Worm (Caenorhabditis elegans) whole organism, L2 larva: ENCODE data around the gene T05A7.1.

Experiments used
- F13H6.1 ChIP-seq: sonication (generic microtip); optimal IDR thresholded peaks from 2 replicates; lab custom pipeline; 2016; ENCODE audit warnings: missing genetic modification characterization, missing compliant biosample characterization
- ZK546.5 ChIP-seq: sonication (generic microtip); optimal IDR thresholded peaks from 2 replicates; lab custom pipeline; 2017; ENCODE audit warnings: missing biosample characterization, missing genetic modification characterization
- alr-1 ChIP-seq: fragments of 150-350 bp; optimal IDR thresholded peaks from 2 replicates; lab custom pipeline; 2014; ENCODE audit warnings: missing biosample characterization, missing genetic modification characterization
- ama-1 ChIP-seq: fragments of 150-350 bp; optimal IDR thresholded peaks from 2 replicates; lab custom pipeline; 2018; ENCODE audit warnings: inconsistent platforms
- blmp-1 ChIP-seq: sonication (generic microtip); optimal IDR thresholded peaks from 2 replicates; lab custom pipeline; 2017; ENCODE audit warnings: missing genetic modification characterization, mild to moderate bottlenecking, missing compliant biosample characterization, antibody characterized with exemption, moderate library complexity; ENCODE audit not compliant: insufficient read depth
- ceh-16 ChIP-seq: fragments of 150-350 bp; optimal IDR thresholded peaks from 2 replicates; lab custom pipeline; 2014; ENCODE audit warnings: missing biosample characterization, missing genetic modification characterization
- crh-2 ChIP-seq: sonication (generic microtip); optimal IDR thresholded peaks from 2 replicates; lab custom pipeline; 2017; ENCODE audit warnings: missing biosample characterization, missing genetic modification characterization
- dmd-4 ChIP-seq: sonication (generic microtip); optimal IDR thresholded peaks from 2 replicates; lab custom pipeline; 2017; ENCODE audit warnings: missing biosample characterization, missing genetic modification characterization
- elt-3 ChIP-seq: sonication (generic microtip); optimal IDR thresholded peaks from 2 replicates; lab custom pipeline; 2017; ENCODE audit warnings: missing biosample characterization, missing genetic modification characterization
- fos-1 ChIP-seq: fragments of 150-350 bp; optimal IDR thresholded peaks from 2 replicates; lab custom pipeline; 2014; ENCODE audit warnings: missing biosample characterization, missing genetic modification characterization
- gmeb-1 ChIP-seq: fragments of 150-350 bp; optimal IDR thresholded peaks from 2 replicates; lab custom pipeline; 2014; ENCODE audit warnings: missing biosample characterization, missing genetic modification characterization
- lin-11 ChIP-seq: fragments of 150-350 bp; sonication (generic microtip); optimal IDR thresholded peaks from 2 replicates; lab custom pipeline; 2014; ENCODE audit warnings: missing biosample characterization, missing genetic modification characterization, inconsistent platforms, mixed read lengths
- lin-13 ChIP-seq: fragments of 150-350 bp; optimal IDR thresholded peaks from 2 replicates; lab custom pipeline; 2014; ENCODE audit warnings: missing biosample characterization, missing genetic modification reagents, missing genetic modification characterization
- lin-39 ChIP-seq: fragments of 150-350 bp; optimal IDR thresholded peaks from 2 replicates; lab custom pipeline; 2014; ENCODE audit warnings: missing biosample characterization, missing genetic modification reagents, missing genetic modification characterization
- lsy-2 ChIP-seq, 2 experiments: fragments of 150-350 bp in 1 of 2; sonication (generic microtip) in 1 of 2; optimal IDR thresholded peaks; 2 replicates each; lab custom pipeline; 2014 to 2017; ENCODE audit warnings: missing biosample characterization in 2 of 2, missing genetic modification characterization in 2 of 2
- nhr-11 ChIP-seq: fragments of 150-350 bp; optimal IDR thresholded peaks from 2 replicates; lab custom pipeline; 2014; ENCODE audit warnings: missing biosample characterization, missing genetic modification characterization
- nhr-129 ChIP-seq: fragments of 150-350 bp; optimal IDR thresholded peaks from 2 replicates; lab custom pipeline; 2014; ENCODE audit warnings: missing biosample characterization, missing genetic modification characterization
- nhr-23 ChIP-seq: fragments of 150-350 bp; optimal IDR thresholded peaks from 2 replicates; lab custom pipeline; 2014; ENCODE audit warnings: missing biosample characterization, missing genetic modification reagents, missing genetic modification characterization
- nhr-25 ChIP-seq: fragments of 150-350 bp; sonication (generic microtip); optimal IDR thresholded peaks from 3 replicates; lab custom pipeline; 2014; ENCODE audit warnings: missing biosample characterization, missing genetic modification characterization
- nhr-77 ChIP-seq: fragments of 150-350 bp; optimal IDR thresholded peaks from 2 replicates; lab custom pipeline; 2014; ENCODE audit warnings: missing biosample characterization, missing genetic modification characterization
- peb-1 ChIP-seq: fragments of 150-350 bp; optimal IDR thresholded peaks from 2 replicates; lab custom pipeline; 2014; ENCODE audit warnings: missing biosample characterization, missing genetic modification characterization
- sem-4 ChIP-seq: fragments of 150-350 bp; optimal IDR thresholded peaks from 2 replicates; lab custom pipeline; 2014; ENCODE audit warnings: missing biosample characterization, missing genetic modification reagents, missing genetic modification characterization
- skn-1 ChIP-seq: sonication (generic microtip); optimal IDR thresholded peaks from 2 replicates; lab custom pipeline; 2017; ENCODE audit warnings: missing biosample characterization, missing genetic modification characterization
- sma-3 ChIP-seq: sonication (generic microtip); optimal IDR thresholded peaks from 2 replicates; lab custom pipeline; 2016; ENCODE audit warnings: missing genetic modification reagents, missing genetic modification characterization, missing compliant biosample characterization
- sma-9 ChIP-seq, 2 experiments: fragments of 150-350 bp in 1 of 2; sonication (generic microtip) in 1 of 2; optimal IDR thresholded peaks; 2 replicates each; lab custom pipeline; 2014 to 2016; ENCODE audit warnings: missing genetic modification characterization in 2 of 2, mild to moderate bottlenecking in 1 of 2, missing biosample characterization in 1 of 2, missing compliant biosample characterization in 1 of 2, missing genetic modification reagents in 1 of 2, moderate library complexity in 1 of 2
- unc-39 ChIP-seq: fragments of 150-350 bp; optimal IDR thresholded peaks from 2 replicates; lab custom pipeline; 2014; ENCODE audit warnings: missing biosample characterization, missing genetic modification characterization
- unc-55 ChIP-seq: fragments of 150-350 bp; sonication (generic microtip); optimal IDR thresholded peaks from 3 replicates; lab custom pipeline; 2014; ENCODE audit warnings: missing biosample characterization, missing genetic modification reagents, missing genetic modification characterization
- unc-62 ChIP-seq: fragments of 150-350 bp; optimal IDR thresholded peaks from 2 replicates; lab custom pipeline; 2014; ENCODE audit warnings: missing biosample characterization, missing genetic modification reagents, missing genetic modification characterization
- ztf-1 ChIP-seq: fragments of 200-800 bp; sonication (Bioruptor generic); conservative IDR thresholded peaks from 2 replicates; pipeline ENCODE4 v1.3.6; 2022; ENCODE audit warnings: missing genetic modification characterization, missing compliant biosample characterization

Gene T05A7.1

DNA sequence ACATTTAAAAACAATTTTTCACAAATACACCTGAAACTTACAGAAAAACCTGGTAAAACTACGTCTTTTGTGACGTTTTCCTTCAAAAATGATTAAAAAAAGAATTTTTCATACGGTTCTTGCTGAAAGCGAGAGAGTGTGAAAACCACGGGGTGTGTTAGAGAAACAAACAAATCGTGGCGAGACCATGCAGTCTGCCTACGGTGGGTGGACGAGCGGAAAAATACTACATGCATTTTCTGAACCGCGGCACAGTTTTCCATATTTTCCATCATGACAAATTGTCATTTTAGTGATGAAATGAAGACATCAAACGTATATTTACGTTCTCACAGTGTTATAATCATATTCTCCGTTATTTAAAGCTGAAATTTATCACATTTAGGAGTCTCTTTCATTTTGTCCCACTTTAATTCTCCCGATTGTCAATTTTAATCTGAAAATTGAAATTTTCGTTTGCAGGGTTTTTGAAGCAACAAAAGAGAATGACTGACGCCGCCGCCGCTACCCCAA lies 28.4 kb downstream of the T05A7.1 start, which contains the start of the genes F10G7.9 and tsn-1 (continued):
- no peak for TF ChIP-seq blmp-1
- TF ChIP-seq unc-55 (GFP tag; lab: Kevin White, UChicago), result peak; percentile 67
- no peak for TF ChIP-seq lin-39 (tag; lab: Kevin White, UChicago)
- TF ChIP-seq skn-1 (tag; lab: Kevin White, UChicago), result no peak
- no peak for TF ChIP-seq ZK546.5 (tag; lab: Kevin White, UChicago)
- TF ChIP-seq fos-1 (tag; lab: Kevin White, UChicago), result peak; percentile 69
- TF ChIP-seq elt-3 (tag; lab: Kevin White, UChicago), result no peak
- peak; percentile 35 for TF ChIP-seq F13H6.1 (tag; lab: Kevin White, UChicago)
- TF ChIP-seq ztf-1 (GFP tag; lab: Robert Waterston, UW), result no peak
- TF ChIP-seq dmd-4 (tag; lab: Kevin White, UChicago), result no peak
- peak; percentile 45 for TF ChIP-seq lin-11
- peak; percentile 25 for TF ChIP-seq ama-1 (lab: Kevin White, UChicago)

DNA sequence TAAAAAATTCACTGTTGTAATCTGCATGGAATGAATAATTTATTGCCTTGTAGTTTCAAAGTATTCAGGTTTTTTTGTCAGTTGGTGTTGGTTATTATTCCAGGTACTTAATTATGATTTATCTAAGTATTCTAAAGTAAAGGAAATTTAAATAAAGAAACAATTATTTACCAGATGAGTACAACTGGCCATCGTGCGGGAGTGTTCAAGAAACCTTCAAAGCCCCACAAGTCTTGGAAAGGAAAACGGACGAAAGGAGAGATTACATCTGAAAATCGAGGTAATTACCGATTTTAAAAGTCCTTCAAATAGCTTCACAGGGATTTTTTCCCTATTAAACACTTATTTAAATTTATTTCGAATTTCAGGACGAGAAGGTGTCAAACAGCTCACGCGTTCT lies 32.1 kb downstream of the T05A7.1 start, which contains the start of gene tag-151:
tag-151 (plus strand) TSS at position 158 of the 400 bp plus-strand sequence.
- TF ChIP-seq F13H6.1 (tag; lab: Kevin White, UChicago), result no peak
- no peak for TF ChIP-seq unc-39 (tag; lab: Kevin White, UChicago)
- no peak for TF ChIP-seq sem-4 (tag; lab: Kevin White, UChicago)
- TF ChIP-seq ZK546.5 (tag; lab: Kevin White, UChicago), result no peak
- TF ChIP-seq nhr-23 (tag; lab: Kevin White, UChicago), result no peak
- TF ChIP-seq sma-9 (GFP tag; optimal IDR thresholded peaks at IDR 0.05; lab: Kevin White, UChicago), result no peak
- TF ChIP-seq sma-9 (tag; optimal IDR thresholded peaks at IDR 0.05; lab: Kevin White, UChicago), result no peak
- no peak for TF ChIP-seq lin-11
- TF ChIP-seq peb-1, result no peak
- no peak for TF ChIP-seq blmp-1
- TF ChIP-seq nhr-25 (tag; lab: Kevin White, UChicago), result peak; percentile 3
- no peak for TF ChIP-seq gmeb-1 (tag; lab: Kevin White, UChicago)
- TF ChIP-seq ceh-16 (tag; lab: Kevin White, UChicago), result no peak
- TF ChIP-seq lsy-2 (tag; optimal IDR thresholded peaks at IDR 0.05; lab: Kevin White, UChicago), result peak in 1 of 2 experiments; percentile 8
- TF ChIP-seq, all 48 proteins: peak for 2

DNA sequence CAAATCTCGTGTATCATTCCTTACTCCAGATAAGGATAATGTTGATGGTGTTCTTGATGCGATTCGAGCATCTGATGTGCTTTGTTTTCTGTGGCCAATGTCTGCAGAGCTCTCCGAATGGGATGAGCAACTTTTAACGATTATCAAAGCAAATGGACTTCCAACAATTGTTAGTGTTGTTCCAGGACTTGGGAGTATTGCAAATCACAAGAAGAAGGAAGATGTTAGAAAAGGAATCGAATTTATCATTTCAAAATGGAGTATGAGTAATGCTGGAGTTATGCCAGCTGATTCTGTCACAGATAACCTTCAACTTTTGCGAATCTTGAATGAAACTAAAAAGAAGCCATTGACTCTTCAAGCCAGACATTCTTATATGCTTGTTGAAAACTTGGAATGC lies 32.8 kb downstream of the T05A7.1 start:
- TF ChIP-seq fos-1 (tag; lab: Kevin White, UChicago), result no peak
- TF ChIP-seq elt-3 (tag; lab: Kevin White, UChicago), result no peak
- no peak for TF ChIP-seq unc-62 (GFP tag; lab: Kevin White, UChicago)
- TF ChIP-seq, all 48 proteins: peak for 0

DNA sequence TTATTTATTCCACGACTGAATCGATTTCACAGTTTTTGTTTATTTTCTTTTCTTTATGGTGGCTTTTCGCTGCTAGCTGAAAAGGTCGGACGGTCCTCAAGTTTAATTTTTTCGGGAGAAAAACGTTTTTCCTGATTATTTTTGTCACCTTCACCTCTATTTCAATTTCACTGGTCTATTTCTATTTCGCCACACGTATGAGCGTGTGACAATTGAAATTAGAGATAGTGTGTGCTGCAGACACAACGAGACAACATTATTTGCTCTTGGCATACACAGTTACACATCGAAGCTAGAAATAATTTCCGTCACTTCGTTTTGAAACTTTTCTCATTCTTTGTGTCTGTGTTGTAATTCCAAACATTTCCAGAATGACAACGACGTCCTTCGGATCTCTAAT lies 37.7 kb downstream of the T05A7.1 start, which contains the start of gene F41C3.8:
F41C3.8 (plus strand) TSS at position 371 of the 400 bp plus-strand sequence.
- TF ChIP-seq fos-1 (tag; lab: Kevin White, UChicago) (peak; percentile 66), F13H6.1 (tag; lab: Kevin White, UChicago) (peak; percentile 29), sma-3 (no peak), crh-2 (tag; lab: Kevin White, UChicago) (peak; percentile 15), nhr-129 (tag; lab: Kevin White, UChicago) (peak; percentile 17)

DNA sequence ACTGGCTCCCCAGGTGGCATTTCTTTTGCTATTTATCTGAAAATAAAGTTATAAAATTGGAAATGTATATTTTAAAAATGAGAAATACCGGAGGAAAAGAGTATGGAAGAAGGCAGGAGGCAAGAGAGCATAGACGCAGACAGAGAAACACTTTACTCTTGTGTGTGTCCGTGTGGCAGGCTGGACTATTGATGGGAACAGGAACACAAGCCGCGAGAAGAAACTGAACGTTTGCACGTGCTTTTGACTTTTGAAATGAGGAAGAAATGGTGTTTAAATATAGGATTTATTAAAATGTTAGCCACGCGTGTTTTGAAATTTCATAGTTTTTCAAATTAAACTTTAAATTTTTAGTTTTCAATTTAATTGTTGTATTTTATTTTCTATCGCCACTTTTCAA lies 48.1 kb downstream of the T05A7.1 start, which contains the start of gene F10G7.10:
F10G7.10 (minus strand) TSS at position 145 of the 400 bp plus-strand sequence.
- peak in 1 of 2 experiments; percentile 35 for TF ChIP-seq lsy-2 (tag; optimal IDR thresholded peaks at IDR 0.05; lab: Kevin White, UChicago)
- TF ChIP-seq nhr-77 (tag; lab: Kevin White, UChicago), result no peak
- no peak for TF ChIP-seq nhr-11 (tag; lab: Kevin White, UChicago)
- TF ChIP-seq unc-55 (GFP tag; lab: Kevin White, UChicago), result peak; percentile 24
- no peak for TF ChIP-seq lin-13 (GFP tag; lab: Kevin White, UChicago)
- no peak for TF ChIP-seq alr-1 (tag; lab: Kevin White, UChicago)
- TF ChIP-seq elt-3 (tag; lab: Kevin White, UChicago), result no peak
- no peak for TF ChIP-seq sma-9 (GFP tag; optimal IDR thresholded peaks at IDR 0.05; lab: Kevin White, UChicago)
- no peak for TF ChIP-seq sma-9 (tag; optimal IDR thresholded peaks at IDR 0.05; lab: Kevin White, UChicago)
